Fruit fly (Drosophila melanogaster) S2 (cell line): ENCODE data around the gene CG7810.

Source experiments
- CG8478 ChIP-seq: fragments of >200 bp; optimal IDR thresholded peaks from 2 replicates; lab custom pipeline; 2018
- CTCF ChIP-seq, 2 experiments: fragments of >200 bp; optimal IDR thresholded peaks; 2 replicates each; lab custom pipeline; 2018

dm6 chr2L:8292159-8292887 lies 18.7 kb downstream of the CG7810 start:
- TF ChIP-seq CTCF (optimal IDR thresholded peaks at IDR 0.05; lab: Kevin White, UChicago) (no peak), CG8478 (no peak)
